Fruit fly (Drosophila melanogaster) whole organism, pupa: Measurements from ENCODE around the gene Taf10b.

Experiments used
- CG10348 ChIP-seq: fragments of 200-800 bp; sonication (Bioruptor generic); IDR thresholded peaks from 2 replicates; pipeline ENCODE4 v1.3.6; 2022; ENCODE audit warnings: missing biosample characterization, missing genetic modification characterization
- CG12605 ChIP-seq: fragments of 200-800 bp; sonication (Bioruptor generic); IDR thresholded peaks from 2 replicates; pipeline ENCODE4 v1.3.6; 2022; ENCODE audit warnings: missing biosample characterization, missing genetic modification characterization
- CG13204 ChIP-seq: fragments of 200-800 bp; sonication (Bioruptor generic); optimal IDR thresholded peaks from 2 replicates; lab custom pipeline; 2018; ENCODE audit warnings: missing biosample characterization, mild to moderate bottlenecking, missing genetic modification characterization, moderate library complexity
- CG14655 ChIP-seq: fragments of 200-800 bp; sonication (Bioruptor generic); optimal IDR thresholded peaks from 3 replicates; lab custom pipeline; 2017; ENCODE audit warnings: mild to moderate bottlenecking, missing biosample characterization, missing genetic modification reagents, missing genetic modification characterization
- CG15710 ChIP-seq: fragments of 200-800 bp; sonication (Bioruptor generic); optimal IDR thresholded peaks from 2 replicates; lab custom pipeline; 2018; ENCODE audit warnings: missing biosample characterization, mild to moderate bottlenecking, missing genetic modification characterization, moderate library complexity
- CG17806 ChIP-seq: fragments of 200-800 bp; sonication (Bioruptor generic); optimal IDR thresholded peaks from 2 replicates; lab custom pipeline; 2018; ENCODE audit warnings: missing biosample characterization, mild to moderate bottlenecking, missing genetic modification characterization, moderate library complexity
- CG32121 ChIP-seq: fragments of 200-800 bp; sonication (Bioruptor generic); IDR thresholded peaks from 2 replicates; pipeline ENCODE4 v1.3.6; 2022; ENCODE audit warnings: missing biosample characterization, missing genetic modification characterization
- CG34367 ChIP-seq: fragments of 200-800 bp; sonication (Bioruptor generic); optimal IDR thresholded peaks from 2 replicates; lab custom pipeline; 2018; ENCODE audit warnings: missing biosample characterization, mild to moderate bottlenecking, missing genetic modification characterization
- CG4496 ChIP-seq: fragments of 200-800 bp; sonication (Bioruptor generic); IDR thresholded peaks from 3 replicates; pipeline ENCODE4 v1.3.6; 2022; ENCODE audit warnings: missing biosample characterization, missing genetic modification characterization
- CG8159 ChIP-seq: fragments of 200-800 bp; sonication (Bioruptor generic); optimal IDR thresholded peaks from 3 replicates; lab custom pipeline; 2018; ENCODE audit warnings: missing biosample characterization, mild to moderate bottlenecking, missing genetic modification characterization, moderate library complexity
- CG8301 ChIP-seq: fragments of 200-800 bp; sonication (Bioruptor generic); optimal IDR thresholded peaks from 2 replicates; lab custom pipeline; 2018; ENCODE audit warnings: missing biosample characterization, mild to moderate bottlenecking, missing genetic modification characterization
- CG9948 ChIP-seq: fragments of 200-800 bp; sonication (Bioruptor generic); optimal IDR thresholded peaks from 2 replicates; lab custom pipeline; 2018; ENCODE audit warnings: missing biosample characterization, mild to moderate bottlenecking, missing genetic modification characterization, moderate library complexity
- D1 ChIP-seq: fragments of 200-800 bp; sonication (Bioruptor generic); optimal IDR thresholded peaks from 2 replicates; lab custom pipeline; 2018; ENCODE audit warnings: missing biosample characterization, mild to moderate bottlenecking, missing genetic modification characterization, moderate library complexity
- EcR ChIP-seq: fragments of 200-800 bp; sonication (Bioruptor generic); optimal IDR thresholded peaks from 3 replicates; lab custom pipeline; 2019; ENCODE audit warnings: missing biosample characterization, missing genetic modification characterization, mild to moderate bottlenecking, moderate library complexity, missing genetic modification reagents
- Ets98B ChIP-seq: fragments of 200-800 bp; sonication (Bioruptor generic); IDR thresholded peaks from 2 replicates; pipeline ENCODE4 v1.3.6; 2022; ENCODE audit warnings: missing biosample characterization, missing genetic modification characterization
- Pif1A ChIP-seq: fragments of 200-800 bp; sonication (Bioruptor generic); optimal IDR thresholded peaks from 3 replicates; lab custom pipeline; 2016; ENCODE audit warnings: missing biosample characterization, missing genetic modification characterization
- Pif1B ChIP-seq: fragments of 200-800 bp; sonication (Bioruptor generic); optimal IDR thresholded peaks from 3 replicates; lab custom pipeline; 2016; ENCODE audit warnings: missing biosample characterization, missing genetic modification characterization
- Snoo ChIP-seq: fragments of 200-800 bp; sonication (Bioruptor generic); optimal IDR thresholded peaks from 3 replicates; lab custom pipeline; 2017; ENCODE audit warnings: missing biosample characterization, mild to moderate bottlenecking, missing genetic modification characterization, inconsistent platforms
- fd96Ca ChIP-seq: fragments of 200-800 bp; sonication (Bioruptor generic); IDR thresholded peaks from 3 replicates; pipeline ENCODE4 v1.3.6; 2022; ENCODE audit warnings: missing biosample characterization, missing genetic modification characterization
- gl ChIP-seq: fragments of 200-800 bp; sonication (Bioruptor generic); optimal IDR thresholded peaks from 2 replicates; lab custom pipeline; 2018; ENCODE audit warnings: missing biosample characterization, mild to moderate bottlenecking, missing genetic modification characterization
- rn ChIP-seq: fragments of 200-800 bp; sonication (Bioruptor generic); IDR thresholded peaks from 2 replicates; pipeline ENCODE4 v1.3.6; 2022; ENCODE audit warnings: missing biosample characterization, missing genetic modification characterization

Gene Taf10b

dm6 chr2L:2731370-2732138 is 36.1 kb downstream of the Taf10b start:
- peak; percentile 13 for TF ChIP-seq CG17806
- TF ChIP-seq CG10348 (GFP tag; lab: Robert Waterston, UW): no peak
- TF ChIP-seq fd96Ca (GFP tag; lab: Robert Waterston, UW): peak; percentile 73; the same call in 2 of the 3 replicates
- TF ChIP-seq Pif1A (GFP tag; lab: Kevin White, UChicago): peak; percentile 22
- TF ChIP-seq CG4496 (GFP tag; lab: Robert Waterston, UW): peak; percentile 68; the same call in 2 of the 3 replicates
- TF ChIP-seq CG12605 (GFP tag; lab: Robert Waterston, UW): 0 out of 2 replicates have a peak, but pooled peaks have one; percentile 9
- no peak for TF ChIP-seq Snoo (tag; lab: Kevin White, UChicago)
- TF ChIP-seq CG32121 (GFP tag; lab: Robert Waterston, UW): peak; percentile 50; the same call in 1 of the 2 replicates
- TF ChIP-seq CG8301 (tag; lab: Kevin White, UChicago): peak; percentile 55
- peak; percentile 77 for TF ChIP-seq Ets98B
- TF ChIP-seq CG14655 (GFP tag; lab: Kevin White, UChicago): peak; percentile 58

dm6 chr2L:2730756-2731155 is 36.9 kb downstream of the Taf10b start:
- no peak for TF ChIP-seq CG4496 (GFP tag; lab: Robert Waterston, UW)
- TF ChIP-seq Pif1A (GFP tag; lab: Kevin White, UChicago): no peak
- no peak for TF ChIP-seq CG8159 (tag; lab: Kevin White, UChicago)
- no peak for TF ChIP-seq CG13204 (GFP tag; lab: Kevin White, UChicago)
- TF ChIP-seq CG34367 (tag; lab: Kevin White, UChicago): no peak
- no peak for TF ChIP-seq CG17806
- no peak for TF ChIP-seq Snoo (tag; lab: Kevin White, UChicago)
- TF ChIP-seq Ets98B: no peak
- no peak for TF ChIP-seq CG12605 (GFP tag; lab: Robert Waterston, UW)
- no peak for TF ChIP-seq rn (GFP tag; lab: Robert Waterston, UW)
- no peak for TF ChIP-seq CG14655 (GFP tag; lab: Kevin White, UChicago)
- TF ChIP-seq D1 (tag; lab: Kevin White, UChicago): no peak
- TF ChIP-seq CG10348 (GFP tag; lab: Robert Waterston, UW): no peak
- no peak for TF ChIP-seq Pif1B (GFP tag; lab: Kevin White, UChicago)
- TF ChIP-seq EcR: no peak
- TF ChIP-seq gl (tag; lab: Kevin White, UChicago): no peak
- no peak for TF ChIP-seq CG9948
- no peak for TF ChIP-seq CG8301 (tag; lab: Kevin White, UChicago)
- TF ChIP-seq, all 21 proteins: peak for 0

- TF ChIP-seq CG17806: peak; percentile 4
- TF ChIP-seq CG34367 (tag; lab: Kevin White, UChicago): no peak
- TF ChIP-seq EcR: no peak
- TF ChIP-seq Pif1A (GFP tag; lab: Kevin White, UChicago): peak; percentile 15
- TF ChIP-seq CG4496 (GFP tag; lab: Robert Waterston, UW): peak; percentile 63
- peak; percentile 58 for TF ChIP-seq CG14655 (GFP tag; lab: Kevin White, UChicago)
- TF ChIP-seq Ets98B: peak; percentile 71
- no peak for TF ChIP-seq D1 (tag; lab: Kevin White, UChicago)
- TF ChIP-seq fd96Ca (GFP tag; lab: Robert Waterston, UW): peak; percentile 37; the same call in 1 of the 3 replicates
- TF ChIP-seq CG9948: no peak
- TF ChIP-seq CG10348 (GFP tag; lab: Robert Waterston, UW): no peak
- TF ChIP-seq CG8301 (tag; lab: Kevin White, UChicago): peak; percentile 8
- TF ChIP-seq Snoo (tag; lab: Kevin White, UChicago): no peak
- no peak for TF ChIP-seq CG12605 (GFP tag; lab: Robert Waterston, UW)
- TF ChIP-seq gl (tag; lab: Kevin White, UChicago): no peak
- TF ChIP-seq CG32121 (GFP tag; lab: Robert Waterston, UW): peak; percentile 57
- peak; percentile 5 for TF ChIP-seq Pif1B (GFP tag; lab: Kevin White, UChicago)
- TF ChIP-seq CG8159 (tag; lab: Kevin White, UChicago): no peak
- TF ChIP-seq CG13204 (GFP tag; lab: Kevin White, UChicago): no peak
- no peak for TF ChIP-seq rn (GFP tag; lab: Robert Waterston, UW)
- TF ChIP-seq CG15710 (tag; lab: Kevin White, UChicago): no peak
These were observed 37.8 kb downstream of the Taf10b start for dm6 chr2L:2729882-2730281.

- no peak for TF ChIP-seq CG34367 (tag; lab: Kevin White, UChicago)
- TF ChIP-seq CG12605 (GFP tag; lab: Robert Waterston, UW): no peak
- 0 out of 3 replicates have a peak, but pooled peaks have one; percentile 30 for TF ChIP-seq CG4496 (GFP tag; lab: Robert Waterston, UW)
- TF ChIP-seq CG8301 (tag; lab: Kevin White, UChicago): peak; percentile 3
- no peak for TF ChIP-seq D1 (tag; lab: Kevin White, UChicago)
- peak; percentile 12 for TF ChIP-seq CG14655 (GFP tag; lab: Kevin White, UChicago)
These were observed 39.1 kb downstream of the Taf10b start for dm6 chr2L:2728577-2728976.

dm6 chr2L:2727812-2728211 is 39.8 kb downstream of the Taf10b start:
- TF ChIP-seq CG8159 (tag; lab: Kevin White, UChicago) (no peak), CG15710 (tag; lab: Kevin White, UChicago) (peak; percentile 8), CG12605 (GFP tag; lab: Robert Waterston, UW) (peak; percentile 43; the same call in 1 of the 2 replicates), CG13204 (GFP tag; lab: Kevin White, UChicago) (peak; percentile 27)
- TF ChIP-seq, all 21 proteins: peak for 3
